Worm (Caenorhabditis elegans) whole organism, mixed stage, embryonic: Measurements from ENCODE around the gene C35A5.3.

Experiments used
- elt-1 ChIP-seq: sonication (generic microtip); optimal IDR thresholded peaks from 2 replicates; lab custom pipeline; 2017; ENCODE audit warnings: missing genetic modification characterization, mild to moderate bottlenecking, missing compliant biosample characterization, antibody characterized with exemption, moderate library complexity, borderline replicate concordance; ENCODE audit not compliant: insufficient read depth
- flh-1 ChIP-seq: fragments of 200-800 bp; sonication (Bioruptor generic); optimal IDR thresholded peaks from 2 replicates; lab custom pipeline; 2018; ENCODE audit warnings: mild to moderate bottlenecking, missing genetic modification characterization, moderate library complexity, missing compliant biosample characterization
- nhr-12 ChIP-seq: fragments of 150-350 bp; optimal IDR thresholded peaks from 2 replicates; lab custom pipeline; 2014; ENCODE audit warnings: missing biosample characterization, missing genetic modification characterization
- nhr-28 ChIP-seq: fragments of 150-350 bp; optimal IDR thresholded peaks from 2 replicates; lab custom pipeline; 2014; ENCODE audit warnings: missing biosample characterization, missing genetic modification characterization
- pha-4 ChIP-seq: fragments of 150-350 bp; optimal IDR thresholded peaks from 2 replicates; lab custom pipeline; 2018; ENCODE audit warnings: missing biosample characterization, missing genetic modification reagents, missing genetic modification characterization
- sptf-1 ChIP-seq: sonication (generic microtip); optimal IDR thresholded peaks from 2 replicates; lab custom pipeline; 2017; ENCODE audit warnings: mild to moderate bottlenecking, missing genetic modification characterization, moderate library complexity, missing compliant biosample characterization
- unc-120 ChIP-seq: sonication (generic microtip); optimal IDR thresholded peaks from 2 replicates; lab custom pipeline; 2017; ENCODE audit warnings: missing genetic modification characterization, missing compliant biosample characterization; ENCODE audit not compliant: poor library complexity, severe bottlenecking
- unc-39 ChIP-seq: fragments of 150-350 bp; optimal IDR thresholded peaks from 2 replicates; lab custom pipeline; 2014; ENCODE audit warnings: missing biosample characterization, missing genetic modification characterization

DNA sequence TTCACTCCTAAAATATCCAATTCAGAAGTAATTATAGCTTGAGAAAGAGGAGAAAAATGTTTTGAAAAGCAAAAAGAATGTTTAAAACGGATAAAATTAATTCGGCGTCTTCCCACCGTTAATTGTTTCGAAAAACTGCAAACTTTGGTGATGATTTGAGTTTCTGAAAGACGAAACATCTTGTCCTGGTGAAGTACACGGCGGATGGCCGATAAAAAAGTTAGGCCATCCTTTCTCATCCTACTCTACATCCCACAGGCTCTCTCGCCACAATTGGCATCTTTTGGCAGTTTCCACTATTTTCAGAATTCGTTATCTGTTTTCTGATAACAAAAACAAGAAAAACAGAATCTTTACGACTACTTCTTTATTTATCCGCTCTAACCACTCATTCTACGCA is 24.7 kb upstream of the C35A5.3 start, which contains the start of the genes C35A5.8 and hda-11:
- TF ChIP-seq elt-1 (tag; lab: Kevin White, UChicago): no peak
- TF ChIP-seq pha-4: no peak
- TF ChIP-seq unc-39 (tag; lab: Kevin White, UChicago): no peak
- no peak for TF ChIP-seq nhr-28 (tag; lab: Kevin White, UChicago)
- TF ChIP-seq unc-120: peak; percentile 46
- TF ChIP-seq nhr-12 (tag; lab: Kevin White, UChicago): no peak
- TF ChIP-seq sptf-1 (tag; lab: Kevin White, UChicago): no peak
- no peak for TF ChIP-seq flh-1
